Fruit fly (Drosophila melanogaster): ENCODE results near the gene mRNA-cap.

The mRNA-cap gene

dm6 chrX:14234468-14234867 lies 8.2 kb downstream of the mRNA-cap start (continued):
- TF ChIP-seq wek (GFP tag; optimal IDR thresholded peaks at IDR 0.05) (peak; percentile 74), CG10274 (GFP tag; optimal IDR thresholded peaks at IDR 0.05) (no peak), Med (GFP tag) (peak; percentile 53), CG6854 (GFP tag; optimal IDR thresholded peaks at IDR 0.05) (no peak), pita (GFP tag; optimal IDR thresholded peaks at IDR 0.05) (no peak), CG13123 (GFP tag; optimal IDR thresholded peaks at IDR 0.05) (no peak), ci (GFP tag; IDR thresholded peaks at IDR 0.05) (peak; percentile 54; the same call in 2 of the 3 replicates), CG13424 (tag; optimal IDR thresholded peaks at IDR 0.05) (no peak), CG2202 (tag; optimal IDR thresholded peaks at IDR 0.05) (peak; percentile 22), CG4707 (GFP tag; optimal IDR thresholded peaks at IDR 0.05) (peak; percentile 20), CG15601 (tag; optimal IDR thresholded peaks at IDR 0.05) (no peak), Max (GFP tag; optimal IDR thresholded peaks at IDR 0.05) (no peak), tup (GFP tag; optimal IDR thresholded peaks at IDR 0.05) (no peak), CG17385 (GFP tag; optimal IDR thresholded peaks at IDR 0.05) (peak; percentile 41), sens (GFP tag) (peak; percentile 3), Fer2 (tag; optimal IDR thresholded peaks at IDR 0.05) (no peak), unpg (GFP tag; optimal IDR thresholded peaks at IDR 0.05) (peak; percentile 35), CG18764 (GFP tag; optimal IDR thresholded peaks at IDR 0.05) (no peak), CG2116 (GFP tag; optimal IDR thresholded peaks at IDR 0.05) (peak; percentile 11), CG34376 (GFP tag; optimal IDR thresholded peaks at IDR 0.05) (peak; percentile 11), Lhr (GFP tag; optimal IDR thresholded peaks at IDR 0.05) (no peak), gcm (GFP tag; optimal IDR thresholded peaks at IDR 0.05) (peak; percentile 58), ac (GFP tag; optimal IDR thresholded peaks at IDR 0.05) (peak; percentile 7), CG1233 (GFP tag; optimal IDR thresholded peaks at IDR 0.05) (peak; percentile 12), HLHmδ (GFP tag; optimal IDR thresholded peaks at IDR 0.05) (no peak), CG3726 (GFP tag; IDR thresholded peaks at IDR 0.05) (no peak), Hand (GFP tag; optimal IDR thresholded peaks at IDR 0.05) (no peak), chn (GFP tag; optimal IDR thresholded peaks at IDR 0.05) (no peak), lbe (GFP tag; optimal IDR thresholded peaks at IDR 0.05) (no peak), H2.0 (GFP tag; IDR thresholded peaks at IDR 0.05) (no peak)

DNA sequence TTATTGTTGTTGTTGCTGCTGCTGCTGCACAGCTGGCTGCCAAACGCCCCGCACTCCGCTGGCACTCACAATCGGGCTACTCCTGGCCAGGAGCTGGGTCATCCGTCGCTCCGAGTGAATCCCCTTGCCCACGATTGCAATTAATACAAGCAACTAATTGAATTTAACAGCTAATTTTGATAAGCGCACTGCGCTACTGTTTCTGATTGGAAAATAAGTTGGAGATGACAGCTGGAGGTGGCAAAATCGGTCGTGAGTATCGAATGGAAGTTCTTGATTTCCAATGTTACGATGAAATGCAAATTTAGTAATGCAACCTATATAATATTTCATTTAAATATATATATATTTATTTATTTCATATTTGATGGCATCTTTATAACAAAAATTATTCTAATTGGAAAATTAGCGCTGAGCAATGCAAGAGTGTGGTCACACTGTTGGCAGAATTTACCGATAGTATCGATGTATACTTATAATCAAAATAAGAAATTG lies 8.7 kb downstream of the mRNA-cap start, which contains the start of gene CG42271:
CG42271 (minus strand) TSS at position 224 of the 495 bp plus-strand sequence.
- TF ChIP-seq Vsx1 (GFP tag; optimal IDR thresholded peaks at IDR 0.05) = peak; percentile 36
- no peak for TF ChIP-seq C15 (GFP tag; IDR thresholded peaks at IDR 0.05)
- peak; percentile 63 for TF ChIP-seq CG13424 (tag; optimal IDR thresholded peaks at IDR 0.05)
- TF ChIP-seq CG18619 (GFP tag; optimal IDR thresholded peaks at IDR 0.05) = peak; percentile 30
- TF ChIP-seq en (GFP tag; optimal IDR thresholded peaks at IDR 0.05) = no peak
- TF ChIP-seq eve (GFP tag; optimal IDR thresholded peaks at IDR 0.05) = no peak
- peak; percentile 36 for TF ChIP-seq fd3F (GFP tag; optimal IDR thresholded peaks at IDR 0.05)
- TF ChIP-seq CG9932 (GFP tag; IDR thresholded peaks at IDR 0.05) = peak; percentile 59
- TF ChIP-seq HLH4C (GFP tag; IDR thresholded peaks at IDR 0.05; ENCODE audit: partially characterized antibody) = peak; percentile 91
- TF ChIP-seq Spps (tag; optimal IDR thresholded peaks at IDR 0.05) = peak; percentile 13
- no peak for TF ChIP-seq gt (GFP tag; IDR thresholded peaks at IDR 0.05)
- TF ChIP-seq ranshi (GFP tag; IDR thresholded peaks at IDR 0.05) = no peak
- TF ChIP-seq danr (GFP tag; IDR thresholded peaks at IDR 0.05) = no peak
- TF ChIP-seq usp (GFP tag; optimal IDR thresholded peaks at IDR 0.05) = no peak
- no peak for TF ChIP-seq slp2 (GFP tag; optimal IDR thresholded peaks at IDR 0.05)
- TF ChIP-seq CTCF (GFP tag; optimal IDR thresholded peaks at IDR 0.05) = no peak
- no peak for TF ChIP-seq ssp (GFP tag; IDR thresholded peaks at IDR 0.05)
- TF ChIP-seq gsb (GFP tag; IDR thresholded peaks at IDR 0.05) = no peak
- no peak for TF ChIP-seq Jarid2 (GFP tag; optimal IDR thresholded peaks at IDR 0.05)
- TF ChIP-seq Fer3 (tag; optimal IDR thresholded peaks at IDR 0.05) = peak; percentile 47
- TF ChIP-seq CkIIα-i1 (GFP tag; IDR thresholded peaks at IDR 0.05) = no peak
- no peak for TF ChIP-seq peb (GFP tag; IDR thresholded peaks at IDR 0.05)
- no peak for TF ChIP-seq zfh2 (GFP tag; optimal IDR thresholded peaks at IDR 0.05)
- no peak for TF ChIP-seq CG12744 (GFP tag; optimal IDR thresholded peaks at IDR 0.05)
